Fruit fly (Drosophila melanogaster): ENCODE measurements around the gene CG6678.

CG6678 gene

dm6 chr3R:21837069-21837977 is 49.5 kb upstream of the CG6678 start (continued):
- TF ChIP-seq CG8388 (GFP tag; optimal IDR thresholded peaks at IDR 0.05) = no peak
- no peak for TF ChIP-seq CG10543 (GFP tag; optimal IDR thresholded peaks at IDR 0.05)
- peak; percentile 8 for TF ChIP-seq caup (GFP tag; optimal IDR thresholded peaks at IDR 0.05; ENCODE audit: severe bottlenecking)
- peak; percentile 39 for TF ChIP-seq CG7839 (tag; optimal IDR thresholded peaks at IDR 0.05)
- no peak for TF ChIP-seq CTCF (GFP tag; optimal IDR thresholded peaks at IDR 0.05)
- TF ChIP-seq gsb (GFP tag; IDR thresholded peaks at IDR 0.05) = no peak
- no peak for TF ChIP-seq Abd-B (GFP tag; optimal IDR thresholded peaks at IDR 0.05)
- TF ChIP-seq lov (optimal IDR thresholded peaks at IDR 0.05) = no peak
- no peak for TF ChIP-seq lov (GFP tag; IDR thresholded peaks at IDR 0.05)
- no peak for TF ChIP-seq CG2875 (GFP tag; optimal IDR thresholded peaks at IDR 0.05)
- no peak for TF ChIP-seq Xrp1 (GFP tag; IDR thresholded peaks at IDR 0.05)
- no peak for TF ChIP-seq Ssrp (tag; optimal IDR thresholded peaks at IDR 0.05)
- TF ChIP-seq Fer2 (tag; optimal IDR thresholded peaks at IDR 0.05) = no peak
- peak; percentile 25 for TF ChIP-seq CG10267 (tag; optimal IDR thresholded peaks at IDR 0.05)
- TF ChIP-seq tup (GFP tag; optimal IDR thresholded peaks at IDR 0.05) = no peak
- TF ChIP-seq Blimp-1 (GFP tag; optimal IDR thresholded peaks at IDR 0.05) = peak; percentile 41
- peak; percentile 67 for TF ChIP-seq CG14441 (GFP tag; IDR thresholded peaks at IDR 0.05)
- TF ChIP-seq fd3F (GFP tag; optimal IDR thresholded peaks at IDR 0.05) = no peak
- TF ChIP-seq sens (GFP tag) = no peak
- no peak for TF ChIP-seq CG7786 (GFP tag; optimal IDR thresholded peaks at IDR 0.05)
- TF ChIP-seq CG15269 (tag; optimal IDR thresholded peaks at IDR 0.05) = no peak
- TF ChIP-seq vnd (GFP tag; IDR thresholded peaks at IDR 0.05; ENCODE audit: partially characterized antibody) = no peak
- no peak for TF ChIP-seq Dip2 (GFP tag; IDR thresholded peaks at IDR 0.05)
- TF ChIP-seq CG4617 (GFP tag; optimal IDR thresholded peaks at IDR 0.05; ENCODE audit: borderline replicate concordance) = no peak
- TF ChIP-seq Bteb2 (GFP tag; optimal IDR thresholded peaks at IDR 0.05) = no peak
- no peak for TF ChIP-seq HmgZ (tag; optimal IDR thresholded peaks at IDR 0.05)
- TF ChIP-seq aop (GFP tag; IDR thresholded peaks at IDR 0.05) = no peak
- TF ChIP-seq schlank (tag; optimal IDR thresholded peaks at IDR 0.05) = no peak
- TF ChIP-seq Scr (GFP tag; IDR thresholded peaks at IDR 0.05; ENCODE audit: partially characterized antibody) = no peak
- TF ChIP-seq CG15601 (tag; optimal IDR thresholded peaks at IDR 0.05) = no peak
- peak; percentile 93 for TF ChIP-seq CG4360 (GFP tag; IDR thresholded peaks at IDR 0.05)
- TF ChIP-seq TFAM (GFP tag; optimal IDR thresholded peaks at IDR 0.05) = no peak
- TF ChIP-seq CG1024 (GFP tag; IDR thresholded peaks at IDR 0.05) = 0 out of 2 replicates have a peak, but pooled peaks have one; percentile 3
- 0 out of 3 replicates have a peak, but pooled peaks have one; percentile 42 for TF ChIP-seq ase (GFP tag; IDR thresholded peaks at IDR 0.05)
- TF ChIP-seq fd96Cb (tag; optimal IDR thresholded peaks at IDR 0.05) = peak; percentile 67
- TF ChIP-seq cg (GFP tag; optimal IDR thresholded peaks at IDR 0.05) = no peak
- peak; percentile 56 for TF ChIP-seq Adf1 (GFP tag; IDR thresholded peaks at IDR 0.05)
- TF ChIP-seq sna (GFP tag; IDR thresholded peaks at IDR 0.05; ENCODE audit: partially characterized antibody) = no peak; the same call in 1 of the 2 replicates
- no peak for TF ChIP-seq CG2129 (GFP tag; IDR thresholded peaks at IDR 0.05; ENCODE audit: partially characterized antibody)
- TF ChIP-seq Drgx (GFP tag; IDR thresholded peaks at IDR 0.05) = peak; percentile 34
- no peak for TF ChIP-seq CG13775 (GFP tag; optimal IDR thresholded peaks at IDR 0.05)
- TF ChIP-seq CG2120 (GFP tag; optimal IDR thresholded peaks at IDR 0.05) = no peak
- peak; percentile 45 for TF ChIP-seq unpg (GFP tag; optimal IDR thresholded peaks at IDR 0.05)
- no peak for TF ChIP-seq bsh (GFP tag; optimal IDR thresholded peaks at IDR 0.05)
- no peak for TF ChIP-seq trh (GFP tag; optimal IDR thresholded peaks at IDR 0.05)
- TF ChIP-seq yki (optimal IDR thresholded peaks at IDR 0.05) = no peak
- no peak for TF ChIP-seq bowl (GFP tag; IDR thresholded peaks at IDR 0.05)
- no peak for TF ChIP-seq sr (GFP tag; IDR thresholded peaks at IDR 0.05)
- TF ChIP-seq CG15696 (tag; optimal IDR thresholded peaks at IDR 0.05) = no peak
